Fruit fly (Drosophila melanogaster) whole organism, embryonic: ENCODE measurements around the gene CCDC53.

Experiments
- Abd-B ChIP-seq: fragments of 200-800 bp; sonication (Bioruptor generic); optimal IDR thresholded peaks from 2 replicates; lab custom pipeline; 2018; ENCODE audit warnings: missing biosample characterization, mild to moderate bottlenecking, missing genetic modification characterization, moderate library complexity
- Asciz ChIP-seq: fragments of 200-800 bp; sonication (Bioruptor generic); optimal IDR thresholded peaks from 2 replicates; lab custom pipeline; 2017; ENCODE audit warnings: missing biosample characterization, mild to moderate bottlenecking, missing genetic modification characterization, missing genetic modification reagents
- Atf3 ChIP-seq: fragments of 200-800 bp; sonication (Bioruptor generic); optimal IDR thresholded peaks from 3 replicates; lab custom pipeline; 2016; ENCODE audit warnings: missing biosample characterization, missing genetic modification characterization
- C15 ChIP-seq: fragments of 200-800 bp; sonication (Bioruptor generic); IDR thresholded peaks from 3 replicates; pipeline ENCODE4 v1.3.6; 2022; ENCODE audit warnings: missing biosample characterization, missing genetic modification characterization
- CG10209 ChIP-seq: fragments of 200-800 bp; sonication (Bioruptor generic); optimal IDR thresholded peaks from 3 replicates; lab custom pipeline; 2017; ENCODE audit warnings: missing biosample characterization, mild to moderate bottlenecking, missing genetic modification characterization, missing genetic modification reagents
- CG12236 ChIP-seq: fragments of 200-800 bp; sonication (Bioruptor generic); optimal IDR thresholded peaks from 2 replicates; lab custom pipeline; 2016; ENCODE audit warnings: missing biosample characterization, missing genetic modification characterization
- CG12769 ChIP-seq: fragments of 200-800 bp; sonication (Bioruptor generic); optimal IDR thresholded peaks from 2 replicates; lab custom pipeline; 2019; ENCODE audit warnings: missing biosample characterization, mild to moderate bottlenecking, missing genetic modification characterization, moderate library complexity
- CG13624 ChIP-seq: fragments of 200-800 bp; sonication (Bioruptor generic); optimal IDR thresholded peaks from 2 replicates; lab custom pipeline; 2016; ENCODE audit warnings: missing biosample characterization, missing genetic modification characterization
- CG14050 ChIP-seq: fragments of 200-800 bp; sonication (Bioruptor generic); IDR thresholded peaks from 3 replicates; pipeline ENCODE4 v1.3.6; 2022; ENCODE audit warnings: missing biosample characterization, missing genetic modification characterization
- CG15514 ChIP-seq: fragments of 200-800 bp; sonication (Bioruptor generic); optimal IDR thresholded peaks from 3 replicates; lab custom pipeline; 2017; ENCODE audit warnings: missing biosample characterization, missing genetic modification characterization, mild to moderate bottlenecking, moderate library complexity, missing genetic modification reagents
- CG1602 ChIP-seq: fragments of 200-800 bp; sonication (Bioruptor generic); optimal IDR thresholded peaks from 3 replicates; lab custom pipeline; 2016; ENCODE audit warnings: missing biosample characterization, missing genetic modification characterization
- CG2116 ChIP-seq: fragments of 200-800 bp; sonication (Bioruptor generic); optimal IDR thresholded peaks from 3 replicates; lab custom pipeline; 2018; ENCODE audit warnings: missing biosample characterization, mild to moderate bottlenecking, missing genetic modification characterization
- CG31224 ChIP-seq: fragments of 200-800 bp; sonication (Bioruptor generic); IDR thresholded peaks from 2 replicates; pipeline ENCODE4 v1.3.6; 2022; ENCODE audit warnings: missing biosample characterization, missing genetic modification characterization
- CG31441 ChIP-seq: fragments of 200-800 bp; sonication (Bioruptor generic); IDR thresholded peaks from 2 replicates; pipeline ENCODE4 v1.3.6; 2022; ENCODE audit warnings: missing biosample characterization, missing genetic modification characterization
- CG4404 ChIP-seq: fragments of 200-800 bp; sonication (Bioruptor generic); IDR thresholded peaks from 2 replicates; pipeline ENCODE4 v1.3.6; 2022; ENCODE audit warnings: missing biosample characterization, missing genetic modification characterization
- CG4617 ChIP-seq: fragments of 200-800 bp; sonication (Bioruptor generic); optimal IDR thresholded peaks from 3 replicates; lab custom pipeline; 2016; ENCODE audit warnings: missing biosample characterization, missing genetic modification characterization, borderline replicate concordance
- CG5180 ChIP-seq: fragments of 200-800 bp; sonication (Bioruptor generic); optimal IDR thresholded peaks from 3 replicates; lab custom pipeline; 2017; ENCODE audit warnings: missing biosample characterization, missing genetic modification characterization, mild to moderate bottlenecking, moderate library complexity, missing genetic modification reagents
- CG5245 ChIP-seq: fragments of 200-800 bp; sonication (Bioruptor generic); optimal IDR thresholded peaks from 3 replicates; lab custom pipeline; 2016; ENCODE audit warnings: missing biosample characterization, missing genetic modification characterization
- CG7271 ChIP-seq: fragments of 200-800 bp; sonication (Bioruptor generic); optimal IDR thresholded peaks from 2 replicates; lab custom pipeline; 2018; ENCODE audit warnings: missing biosample characterization, mild to moderate bottlenecking, missing genetic modification characterization, moderate library complexity
- CG7357 ChIP-seq: fragments of 200-800 bp; sonication (Bioruptor generic); IDR thresholded peaks from 3 replicates; pipeline ENCODE4 v1.3.6; 2022; ENCODE audit warnings: missing biosample characterization, missing genetic modification characterization
- CG8924 ChIP-seq: fragments of 200-800 bp; optimal IDR thresholded peaks from 3 replicates; lab custom pipeline; 2019; ENCODE audit warnings: missing biosample characterization, mild to moderate bottlenecking, missing genetic modification characterization, moderate library complexity
- CG9437 ChIP-seq: fragments of 200-800 bp; sonication (Bioruptor generic); optimal IDR thresholded peaks from 2 replicates; lab custom pipeline; 2018; ENCODE audit warnings: missing biosample characterization, mild to moderate bottlenecking, missing genetic modification characterization
- Fer3 ChIP-seq: fragments of 200-800 bp; sonication (Bioruptor generic); optimal IDR thresholded peaks from 2 replicates; lab custom pipeline; 2018; ENCODE audit warnings: missing biosample characterization, mild to moderate bottlenecking, missing genetic modification characterization, moderate library complexity
- GATAe ChIP-seq: fragments of 200-800 bp; sonication (Bioruptor generic); conservative IDR thresholded peaks from 2 replicates; pipeline ENCODE4 v1.3.6; 2022; ENCODE audit warnings: missing biosample characterization, missing genetic modification characterization
- Hr78 ChIP-seq, 2 experiments: fragments of 200-800 bp in 1 of 2; fragments of >200 bp in 1 of 2; sonication (Bioruptor generic) in 1 of 2; optimal IDR thresholded peaks; 2 replicates each; lab custom pipeline; 2017 to 2019; ENCODE audit warnings: missing biosample characterization in 2 of 2, missing genetic modification characterization in 2 of 2, mild to moderate bottlenecking in 1 of 2, moderate library complexity in 1 of 2
- Hsf ChIP-seq: fragments of 200-800 bp; sonication (Bioruptor generic); optimal IDR thresholded peaks from 3 replicates; lab custom pipeline; 2016; ENCODE audit warnings: missing biosample characterization, missing genetic modification characterization
- Lhr ChIP-seq: fragments of 200-800 bp; sonication (Bioruptor generic); optimal IDR thresholded peaks from 3 replicates; lab custom pipeline; 2017; ENCODE audit warnings: mild to moderate bottlenecking, missing biosample characterization, missing genetic modification reagents, missing genetic modification characterization
- Med ChIP-seq: fragments of 200-800 bp; sonication (Bioruptor generic); peaks from one replicate; lab custom pipeline; 2016; ENCODE audit warnings: missing biosample characterization, missing genetic modification characterization, mild to moderate bottlenecking, inconsistent platforms, moderate library complexity
- Ravus ChIP-seq: fragments of 200-800 bp; sonication (Bioruptor generic); IDR thresholded peaks from 2 replicates; pipeline ENCODE4 v1.3.6; 2022; ENCODE audit warnings: missing biosample characterization, missing genetic modification characterization
- Rx ChIP-seq: fragments of 200-800 bp; sonication (Bioruptor generic); IDR thresholded peaks from 2 replicates; pipeline ENCODE4 v1.3.6; 2022; ENCODE audit warnings: missing biosample characterization, missing genetic modification characterization
- Six4 ChIP-seq: fragments of 200-800 bp; sonication (Bioruptor generic); optimal IDR thresholded peaks from 2 replicates; lab custom pipeline; 2016; ENCODE audit warnings: missing biosample characterization, missing genetic modification characterization
- bab2 ChIP-seq: fragments of 200-800 bp; sonication (Bioruptor generic); optimal IDR thresholded peaks from 2 replicates; lab custom pipeline; 2016; ENCODE audit warnings: missing biosample characterization, missing genetic modification characterization
- btn ChIP-seq: fragments of 200-800 bp; sonication (Bioruptor generic); optimal IDR thresholded peaks from 2 replicates; lab custom pipeline; 2016; ENCODE audit warnings: missing biosample characterization, missing genetic modification characterization
- chinmo ChIP-seq: fragments of 200-800 bp; sonication (Bioruptor generic); IDR thresholded peaks from 4 replicates; pipeline ENCODE4 v1.3.6; 2022; ENCODE audit warnings: missing biosample characterization, missing genetic modification characterization; ENCODE audit not compliant: partially characterized antibody
- corto ChIP-seq: fragments of 200-800 bp; sonication (Bioruptor generic); optimal IDR thresholded peaks from 2 replicates; lab custom pipeline; 2016; ENCODE audit warnings: missing biosample characterization, mild to moderate bottlenecking, missing genetic modification characterization, moderate library complexity
- ewg ChIP-seq: fragments of 200-800 bp; sonication (Bioruptor generic); optimal IDR thresholded peaks from 3 replicates; lab custom pipeline; 2017; ENCODE audit warnings: mild to moderate bottlenecking, missing biosample characterization, missing genetic modification reagents, missing genetic modification characterization
- grn ChIP-seq: fragments of 200-800 bp; sonication (Bioruptor generic); optimal IDR thresholded peaks from 3 replicates; lab custom pipeline; 2017; ENCODE audit warnings: missing biosample characterization, missing genetic modification characterization
- hb ChIP-seq: fragments of 200-800 bp; sonication (Bioruptor generic); IDR thresholded peaks from 3 replicates; pipeline ENCODE4 v1.3.6; 2022; ENCODE audit warnings: missing biosample characterization, missing genetic modification characterization; ENCODE audit not compliant: partially characterized antibody
- inv ChIP-seq: fragments of 200-800 bp; sonication (Bioruptor generic); IDR thresholded peaks from 2 replicates; pipeline ENCODE4 v1.3.6; 2022; ENCODE audit warnings: missing biosample characterization, missing genetic modification characterization; ENCODE audit not compliant: partially characterized antibody
- kay ChIP-seq: fragments of 200-800 bp; sonication (Bioruptor generic); optimal IDR thresholded peaks from 2 replicates; lab custom pipeline; 2016; ENCODE audit warnings: missing biosample characterization, missing genetic modification characterization
- lmd ChIP-seq: fragments of 200-800 bp; sonication (Bioruptor generic); IDR thresholded peaks from 2 replicates; pipeline ENCODE4 v1.3.6; 2022; ENCODE audit warnings: missing biosample characterization, missing genetic modification characterization
- mirr ChIP-seq: fragments of 200-800 bp; sonication (Bioruptor generic); optimal IDR thresholded peaks from 3 replicates; lab custom pipeline; 2018; ENCODE audit warnings: missing biosample characterization, mild to moderate bottlenecking, missing genetic modification characterization
- mld ChIP-seq: fragments of 200-800 bp; sonication (Bioruptor generic); IDR thresholded peaks from 3 replicates; pipeline ENCODE4 v1.3.6; 2022; ENCODE audit warnings: missing biosample characterization, missing genetic modification characterization; ENCODE audit not compliant: partially characterized antibody
- peb ChIP-seq: fragments of 200-800 bp; sonication (Bioruptor generic); IDR thresholded peaks from 2 replicates; pipeline ENCODE4 v1.3.6; 2022; ENCODE audit warnings: missing biosample characterization, missing genetic modification characterization
- pros ChIP-seq: fragments of 200-800 bp; sonication (Bioruptor generic); optimal IDR thresholded peaks from 3 replicates; lab custom pipeline; 2019; ENCODE audit warnings: missing biosample characterization, mild to moderate bottlenecking, missing genetic modification characterization, moderate library complexity
- row ChIP-seq: fragments of 200-800 bp; sonication (Bioruptor generic); IDR thresholded peaks from 3 replicates; pipeline ENCODE4 v1.3.6; 2022; ENCODE audit warnings: missing biosample characterization, missing genetic modification characterization
- sqz ChIP-seq: fragments of 200-800 bp; sonication (Bioruptor generic); optimal IDR thresholded peaks from 3 replicates; lab custom pipeline; 2018; ENCODE audit warnings: missing biosample characterization, mild to moderate bottlenecking, missing genetic modification characterization
- trem ChIP-seq: fragments of 200-800 bp; optimal IDR thresholded peaks from 3 replicates; lab custom pipeline; 2019; ENCODE audit warnings: missing biosample characterization, mild to moderate bottlenecking, missing genetic modification characterization, moderate library complexity
- unpg ChIP-seq: fragments of 200-800 bp; sonication (Bioruptor generic); optimal IDR thresholded peaks from 3 replicates; lab custom pipeline; 2018; ENCODE audit warnings: missing biosample characterization, mild to moderate bottlenecking, missing genetic modification characterization, moderate library complexity
- yki ChIP-seq: fragments of >200 bp; optimal IDR thresholded peaks from 3 replicates; lab custom pipeline; 2018
- zen ChIP-seq: fragments of 200-800 bp; sonication (Bioruptor generic); optimal IDR thresholded peaks from 3 replicates; lab custom pipeline; 2018; ENCODE audit warnings: missing biosample characterization, mild to moderate bottlenecking, missing genetic modification characterization, moderate library complexity

The CCDC53 gene

DNA sequence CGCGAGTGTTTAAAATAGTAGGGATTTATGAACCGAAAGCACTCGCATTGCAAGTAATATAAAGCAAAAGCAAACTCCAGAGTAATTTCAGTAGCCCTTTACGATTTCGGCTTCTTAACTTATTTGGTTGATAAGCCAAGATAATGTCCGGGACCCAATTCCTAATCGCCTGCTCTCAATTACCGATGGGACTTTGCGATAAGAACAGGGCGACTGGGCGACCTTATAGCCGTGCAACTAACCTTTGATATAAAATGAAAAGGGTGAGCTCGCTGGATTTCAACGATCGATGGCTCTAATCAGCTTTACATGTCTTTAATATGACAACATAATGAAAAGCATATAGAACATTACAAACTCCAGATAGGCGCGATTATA is 42.8 kb upstream of the CCDC53 start, which contains the start of gene CG7227 (continued):
- TF ChIP-seq peb (no peak), zen (tag; lab: Kevin White, UChicago) (no peak), CG31441 (no peak), CG2116 (no peak), unpg (GFP tag; lab: Kevin White, UChicago) (no peak), hb (GFP tag; lab: Robert Waterston, UW) (no peak), Fer3 (tag; lab: Kevin White, UChicago) (no peak), CG13624 (GFP tag; lab: Kevin White, UChicago) (no peak), CG4404 (GFP tag; lab: Robert Waterston, UW) (no peak), C15 (GFP tag; lab: Robert Waterston, UW) (no peak), CG9437 (GFP tag; lab: Kevin White, UChicago) (no peak), Ravus (GFP tag; lab: Robert Waterston, UW) (no peak), Abd-B (no peak), row (no peak; the same call in 2 of the 3 replicates), CG31224 (GFP tag; lab: Robert Waterston, UW) (no peak), Atf3 (GFP tag; lab: Kevin White, UChicago) (no peak), CG12236 (no peak), lmd (no peak), Asciz (GFP tag; lab: Kevin White, UChicago) (no peak), CG12769 (tag; lab: Kevin White, UChicago) (peak; percentile 24), CG7357 (GFP tag; lab: Robert Waterston, UW) (no peak), corto (GFP tag; lab: Kevin White, UChicago) (no peak), CG15514 (no peak), CG7271 (tag; lab: Kevin White, UChicago) (no peak), Rx (GFP tag; lab: Robert Waterston, UW) (no peak), mld (GFP tag; lab: Robert Waterston, UW) (no peak), CG8924 (tag; lab: Kevin White, UChicago) (no peak), inv (GFP tag; lab: Robert Waterston, UW) (no peak), CG5180 (GFP tag; lab: Kevin White, UChicago) (peak; percentile 10), chinmo (GFP tag; lab: Robert Waterston, UW) (peak; percentile 59; the same call in 1 of the 4 replicates), CG1602 (GFP tag; lab: Kevin White, UChicago) (no peak), ewg (GFP tag; lab: Kevin White, UChicago) (no peak), Lhr (GFP tag; lab: Kevin White, UChicago) (no peak), bab2 (GFP tag; lab: Kevin White, UChicago) (no peak), grn (GFP tag; lab: Kevin White, UChicago) (peak; percentile 96), kay (no peak), CG5245 (GFP tag; lab: Kevin White, UChicago) (no peak), CG14050 (GFP tag; lab: Robert Waterston, UW) (no peak), CG10209 (GFP tag; lab: Kevin White, UChicago) (no peak), Hsf (GFP tag; lab: Kevin White, UChicago) (no peak), Med (peak; percentile 68), pros (GFP tag; lab: Kevin White, UChicago) (peak; percentile 35), Hr78 (GFP tag; optimal IDR thresholded peaks at IDR 0.05; lab: Kevin White, UChicago) (peak in 1 of 2 experiments; percentile 98), mirr (GFP tag; lab: Kevin White, UChicago) (peak; percentile 75), Six4 (GFP tag; lab: Kevin White, UChicago) (no peak), yki (lab: Kevin White, UChicago) (no peak), btn (GFP tag; lab: Kevin White, UChicago) (no peak), trem (tag; lab: Kevin White, UChicago) (no peak), GATAe (GFP tag; lab: Robert Waterston, UW) (0 out of 2 replicates have a peak, but pooled peaks have one; percentile 11), CG4617 (GFP tag; lab: Kevin White, UChicago) (no peak), sqz (GFP tag; lab: Kevin White, UChicago) (peak; percentile 7)
